Worm (Caenorhabditis elegans) whole organism, L4/young adult: Measurements from ENCODE around the gene dab-1.
A peak's percentile ranks its signal among the peaks of the same experiment; 100 is the strongest.

Experiments
- W03F9.2 ChIP-seq: fragments of 150-350 bp; optimal IDR thresholded peaks from 2 replicates; lab custom pipeline; 2014; ENCODE audit warnings: missing biosample characterization, missing genetic modification characterization
- dao-5 ChIP-seq: sonication (generic microtip); optimal IDR thresholded peaks from 2 replicates; lab custom pipeline; 2016; ENCODE audit warnings: missing genotype, missing genetic modification characterization, moderate library complexity, missing compliant biosample characterization
- him-1 ChIP-seq: sonication (generic microtip); optimal IDR thresholded peaks from 2 replicates; lab custom pipeline; 2016; ENCODE audit warnings: missing genotype, missing genetic modification reagents, missing genetic modification characterization, missing compliant biosample characterization

Gene dab-1

DNA sequence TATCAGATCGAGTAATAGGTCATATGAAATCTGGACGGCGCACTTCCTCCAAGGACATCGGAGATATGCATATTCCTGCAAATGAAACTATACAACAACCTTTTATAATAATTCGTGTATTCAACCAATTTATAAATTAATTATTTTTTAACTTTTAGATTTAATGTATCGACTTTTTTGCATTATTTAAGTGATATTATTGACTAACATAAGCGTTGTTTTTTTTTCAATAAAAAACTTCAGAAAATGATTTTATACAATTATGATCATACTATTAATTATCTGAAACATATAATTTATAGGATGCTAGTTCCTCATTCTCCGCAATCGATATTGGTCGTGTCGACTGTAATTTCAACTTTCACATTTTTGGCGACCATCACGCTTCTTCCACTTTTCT, 18.1 kb upstream of the dab-1 start, which contains the start of gene col-76:
Gene col-76, plus strand, starts transcription at position 301 of the 400 bp plus-strand sequence.
- no peak for TF ChIP-seq dao-5 (tag; lab: Kevin White, UChicago)
- no peak for TF ChIP-seq him-1 (tag; lab: Kevin White, UChicago)
- no peak for TF ChIP-seq W03F9.2

DNA sequence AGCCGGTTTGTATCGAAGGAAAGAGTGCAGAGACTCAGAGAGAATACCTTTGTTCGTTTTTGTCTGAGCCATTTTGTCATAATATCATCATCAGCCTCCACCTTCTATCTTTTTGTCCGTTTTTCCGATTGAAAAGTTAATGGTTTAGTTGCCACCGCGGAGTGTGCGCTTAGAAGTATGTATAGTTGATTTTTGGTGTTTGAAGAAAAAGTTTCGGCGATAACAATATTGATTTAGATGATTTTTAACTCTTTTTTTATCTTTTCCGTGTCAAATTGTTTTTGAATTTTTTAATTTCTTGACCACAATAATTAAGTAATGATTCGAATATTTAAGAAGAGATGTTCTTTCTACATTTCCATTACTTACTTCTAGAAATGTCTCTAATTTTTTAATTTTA, 16.6 kb upstream of the dab-1 start:
- TF ChIP-seq W03F9.2 = no peak

DNA sequence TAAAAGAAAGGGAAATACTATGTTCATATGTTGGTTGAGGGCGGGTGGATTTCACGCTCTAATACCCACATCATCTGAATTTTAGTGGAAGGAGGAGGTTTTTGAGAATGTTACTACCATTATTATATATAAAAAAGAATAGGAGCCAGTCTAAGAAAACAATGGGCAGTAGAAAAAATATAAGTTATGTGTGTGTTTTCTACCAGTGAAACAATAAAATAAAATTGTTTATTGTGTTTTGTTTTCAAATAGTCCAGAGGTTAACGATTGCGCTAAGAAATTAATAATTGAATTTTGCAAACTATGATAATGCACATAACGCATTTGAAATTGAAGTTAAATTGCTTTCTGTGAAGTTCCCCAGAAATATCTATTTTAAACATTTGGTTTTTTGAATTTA, 12.7 kb upstream of the dab-1 start, which contains the start of gene M110.8:
Gene M110.8, minus strand, starts transcription at position 101 of the 400 bp plus-strand sequence.
- TF ChIP-seq him-1 (tag; lab: Kevin White, UChicago) (no peak), dao-5 (tag; lab: Kevin White, UChicago) (no peak), W03F9.2 (no peak)

DNA sequence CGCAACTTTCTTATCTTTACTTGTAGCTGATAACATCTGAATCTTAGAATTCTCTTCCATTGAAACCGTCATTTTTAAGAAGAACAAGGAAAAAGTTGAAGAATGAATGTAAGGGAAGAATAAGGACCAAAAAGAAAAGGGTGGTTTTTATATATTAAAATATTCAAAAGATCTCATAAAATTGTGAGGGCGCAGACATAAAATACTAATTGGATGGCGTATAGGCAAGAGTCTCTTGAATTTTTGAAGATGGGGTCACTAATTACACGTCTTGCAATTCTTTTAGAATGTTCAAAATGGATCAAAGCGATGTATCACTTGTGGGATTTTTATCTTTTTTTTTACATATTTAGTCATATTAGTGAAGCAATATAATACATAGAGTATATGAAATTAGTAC, 9.5 kb upstream of the dab-1 start, which contains the start of gene twk-3:
Gene twk-3, minus strand, starts transcription at position 101 of the 400 bp plus-strand sequence.
- TF ChIP-seq W03F9.2 (no peak), dao-5 (tag; lab: Kevin White, UChicago) (no peak), him-1 (tag; lab: Kevin White, UChicago) (no peak)

DNA sequence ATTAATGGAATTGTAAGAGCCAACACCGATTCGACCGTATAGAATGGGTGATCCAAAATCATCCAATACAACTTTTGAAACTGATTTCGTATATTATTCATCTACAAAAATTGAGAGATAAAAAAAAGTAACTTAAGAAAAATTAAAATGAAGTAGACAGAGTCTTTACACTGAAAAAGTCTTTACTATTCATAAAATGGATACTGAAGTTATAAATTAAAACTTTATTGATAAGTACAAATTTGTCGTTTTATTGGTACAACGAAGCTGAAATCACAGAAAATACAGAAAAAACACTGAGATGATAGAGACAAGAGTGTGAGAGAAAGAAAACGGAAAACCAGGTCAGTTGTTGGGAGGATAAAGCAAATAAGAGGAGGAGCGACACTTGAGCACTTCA, 7.8 kb upstream of the dab-1 start, which contains the start of gene M110.10:
Gene M110.10, minus strand, starts transcription at position 101 of the 400 bp plus-strand sequence.
- TF ChIP-seq him-1 (tag; lab: Kevin White, UChicago) (no peak), dao-5 (tag; lab: Kevin White, UChicago) (no peak), W03F9.2 (no peak)

DNA sequence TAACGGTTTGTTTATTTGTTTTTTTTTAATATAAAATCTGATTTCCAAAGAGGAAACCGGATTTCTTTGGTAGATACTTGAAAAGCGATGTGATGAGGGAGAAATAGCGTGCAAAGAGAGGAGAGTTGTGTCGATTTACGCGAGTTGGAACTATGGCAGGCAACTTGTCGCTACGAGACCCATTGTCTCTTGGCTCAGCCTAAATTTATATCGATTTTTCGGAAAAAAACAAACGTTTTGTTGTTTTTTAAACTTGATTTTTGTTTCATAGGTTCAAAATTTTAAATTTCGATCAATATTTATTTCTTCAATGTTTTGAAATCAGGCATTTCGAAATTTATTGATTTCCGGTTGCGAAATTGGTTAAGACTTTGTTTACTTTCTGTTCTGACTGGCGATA, 5.8 kb upstream of the dab-1 start, which contains the start of gene M110.3:
Gene M110.3, minus strand, starts transcription at position 184 of the 400 bp plus-strand sequence.
- TF ChIP-seq dao-5 (tag; lab: Kevin White, UChicago) = no peak
- peak; percentile 45 for TF ChIP-seq W03F9.2
- no peak for TF ChIP-seq him-1 (tag; lab: Kevin White, UChicago)

DNA sequence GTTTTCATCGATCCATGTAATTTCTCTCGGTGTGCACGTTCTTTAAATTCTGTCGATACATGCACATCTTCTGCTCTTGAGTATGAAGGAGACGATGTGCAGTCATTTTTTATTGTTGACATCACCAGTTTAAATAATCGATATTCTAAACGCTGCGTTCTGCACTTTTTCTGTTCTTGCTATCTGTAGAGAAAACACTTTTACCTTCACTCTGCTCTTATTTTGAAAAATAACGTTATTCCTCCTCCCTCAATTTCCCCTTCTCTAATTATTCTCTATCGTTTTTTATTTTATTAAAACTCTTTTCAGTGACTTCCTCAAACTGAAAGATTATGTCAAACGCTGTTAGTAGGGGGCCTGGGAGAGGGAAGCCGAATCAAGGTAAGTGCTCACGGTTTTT, 5.3 kb upstream of the dab-1 start, which contains the start of gene ifg-1:
Gene ifg-1, plus strand, starts transcription at position 301 of the 400 bp plus-strand sequence.
- TF ChIP-seq W03F9.2 (no peak), him-1 (tag; lab: Kevin White, UChicago) (no peak), dao-5 (tag; lab: Kevin White, UChicago) (no peak)

DNA sequence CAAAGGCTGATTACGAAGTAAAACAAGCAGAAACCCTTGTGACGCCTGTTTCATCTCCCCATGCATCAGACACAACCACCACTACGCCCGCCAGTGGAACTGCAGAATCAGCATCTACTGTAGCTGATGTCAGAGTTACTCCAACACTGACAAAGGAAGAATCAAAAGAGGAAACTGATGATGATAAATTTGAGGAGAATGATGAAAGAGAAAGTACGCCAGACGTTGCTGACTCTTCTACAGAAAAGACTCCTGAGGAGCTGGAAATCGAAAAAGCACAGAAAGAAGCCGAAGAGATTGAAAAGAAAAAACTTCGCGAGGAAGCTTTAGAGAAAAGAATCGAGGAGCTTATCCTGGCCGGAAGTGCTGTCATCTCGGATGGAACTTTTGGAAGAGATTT, 3.9 kb upstream of the dab-1 start:
- no peak for TF ChIP-seq W03F9.2
- no peak for TF ChIP-seq dao-5 (tag; lab: Kevin White, UChicago)
- no peak for TF ChIP-seq him-1 (tag; lab: Kevin White, UChicago)

DNA sequence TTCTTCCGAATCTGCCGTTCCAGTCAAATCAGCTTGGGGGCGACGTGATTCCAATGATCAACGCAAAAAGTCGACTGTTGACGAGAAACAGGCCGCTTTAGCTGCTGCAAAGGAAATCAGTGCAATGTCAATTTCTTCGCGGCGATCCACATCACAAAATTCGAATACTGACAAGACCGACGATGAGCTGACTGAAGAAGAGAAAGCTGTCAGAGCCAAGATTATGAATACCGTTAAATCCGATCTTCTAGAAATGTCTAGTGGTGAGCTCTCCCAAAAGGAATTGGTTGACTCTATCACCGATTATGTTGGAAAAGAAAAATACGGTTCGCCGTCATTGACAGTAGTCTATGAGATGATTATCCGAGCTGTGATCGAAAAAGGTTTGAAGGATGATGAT, 1.9 kb upstream of the dab-1 start:
- no peak for TF ChIP-seq him-1 (tag; lab: Kevin White, UChicago)
- no peak for TF ChIP-seq W03F9.2
- no peak for TF ChIP-seq dao-5 (tag; lab: Kevin White, UChicago)

DNA sequence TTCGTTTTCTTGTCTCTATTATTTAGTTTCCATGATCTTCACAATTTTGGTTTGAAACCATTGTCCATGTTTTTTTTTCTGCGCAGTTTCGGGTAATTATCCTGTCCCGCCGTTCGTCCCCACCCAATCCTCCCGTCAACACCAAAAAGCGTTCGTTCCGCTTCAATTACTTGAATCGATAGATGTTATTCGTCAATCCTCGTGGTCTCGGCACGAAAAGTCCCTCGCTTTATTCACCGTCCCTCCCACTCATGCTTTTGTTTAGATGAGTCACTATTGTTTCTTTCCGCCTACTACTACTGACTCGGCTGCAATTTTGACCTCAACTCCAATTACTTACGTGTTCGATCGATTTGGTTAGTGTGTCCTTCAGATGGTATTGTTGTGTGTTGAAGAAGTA, 1.2 kb downstream of the dab-1 start:
- TF ChIP-seq dao-5 (tag; lab: Kevin White, UChicago) = no peak
- TF ChIP-seq him-1 (tag; lab: Kevin White, UChicago) = no peak
- no peak for TF ChIP-seq W03F9.2

DNA sequence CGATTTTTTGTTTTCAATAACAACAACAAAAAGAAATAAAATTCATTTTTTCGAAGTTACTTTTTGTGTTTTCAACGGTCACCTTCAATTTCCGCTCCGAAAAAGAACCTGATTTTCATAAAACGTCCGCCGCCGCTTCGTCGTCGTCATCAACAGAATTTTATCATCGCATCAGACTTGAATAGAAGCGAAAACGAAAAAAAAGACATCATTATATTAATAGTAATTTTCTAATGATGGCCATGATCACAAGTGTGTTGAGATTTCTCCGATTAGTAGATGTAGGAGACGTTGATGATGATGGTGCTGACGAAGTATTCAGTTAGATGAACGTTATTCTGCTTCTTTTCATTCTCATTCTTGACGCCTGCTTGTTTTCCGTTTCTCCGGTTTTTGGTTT, 1.8 kb downstream of the dab-1 start:
- TF ChIP-seq him-1 (tag; lab: Kevin White, UChicago) = no peak
- TF ChIP-seq dao-5 (tag; lab: Kevin White, UChicago) = no peak
- no peak for TF ChIP-seq W03F9.2

DNA sequence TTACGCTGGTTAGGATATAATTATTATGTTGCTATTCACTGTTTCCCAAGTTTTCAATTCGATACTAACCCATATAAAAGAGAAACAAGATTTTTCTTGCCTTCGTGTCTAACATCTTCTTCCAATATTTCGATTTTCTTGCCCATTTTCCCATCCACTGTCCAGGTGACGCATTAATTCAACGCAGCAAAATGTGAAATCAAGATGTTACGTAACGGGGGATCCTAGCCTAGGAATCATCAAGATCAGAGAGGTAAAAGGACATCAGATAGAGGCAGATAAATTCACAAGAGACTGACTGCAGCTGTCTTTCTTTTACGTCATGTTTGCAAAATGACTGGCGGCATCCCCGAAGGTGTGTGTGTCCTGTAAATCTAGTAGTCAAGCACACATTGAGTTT, 2.4 kb downstream of the dab-1 start:
- TF ChIP-seq him-1 (tag; lab: Kevin White, UChicago) (no peak), W03F9.2 (no peak), dao-5 (tag; lab: Kevin White, UChicago) (no peak)

DNA sequence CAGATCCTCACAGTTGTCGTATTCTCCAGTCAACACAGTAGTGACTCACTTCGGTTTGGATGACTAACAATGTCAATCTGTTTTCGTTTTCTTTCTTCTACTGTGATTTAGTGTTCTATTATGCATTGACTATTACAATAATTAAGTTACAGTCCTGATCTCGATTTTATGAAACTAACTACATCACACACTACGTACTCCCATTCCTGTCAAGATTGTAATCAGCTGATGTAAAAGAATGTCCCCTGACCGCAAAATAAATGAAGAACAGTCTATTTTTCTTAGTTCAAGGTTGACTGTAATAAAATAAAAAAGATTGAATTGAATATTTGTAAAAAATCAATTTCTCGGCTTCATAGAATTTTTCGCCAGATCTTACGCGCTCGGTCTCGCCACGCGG, 3.2 kb downstream of the dab-1 start:
- no peak for TF ChIP-seq him-1 (tag; lab: Kevin White, UChicago)
- TF ChIP-seq W03F9.2 = no peak
- TF ChIP-seq dao-5 (tag; lab: Kevin White, UChicago) = no peak

DNA sequence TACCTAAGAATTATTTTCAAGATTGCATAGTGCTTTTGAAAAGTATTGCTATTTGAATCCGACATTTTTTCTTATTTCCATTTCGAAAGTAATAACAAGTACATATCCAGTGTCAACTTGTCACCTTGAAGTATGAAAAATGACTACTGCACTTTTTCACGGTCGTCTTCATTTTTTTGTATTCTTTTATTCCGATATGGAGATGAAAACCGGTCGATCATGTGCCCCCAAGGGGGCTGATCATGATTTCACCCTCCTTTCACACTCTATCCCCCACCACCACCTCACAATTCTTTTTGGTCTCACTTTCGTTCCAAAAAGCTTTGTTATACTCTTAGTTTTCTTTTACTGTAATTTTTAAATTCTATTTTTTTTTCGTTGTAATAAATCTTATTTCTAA, 3.7 kb downstream of the dab-1 start:
- TF ChIP-seq him-1 (tag; lab: Kevin White, UChicago) = no peak
- no peak for TF ChIP-seq dao-5 (tag; lab: Kevin White, UChicago)
- TF ChIP-seq W03F9.2 = no peak

DNA sequence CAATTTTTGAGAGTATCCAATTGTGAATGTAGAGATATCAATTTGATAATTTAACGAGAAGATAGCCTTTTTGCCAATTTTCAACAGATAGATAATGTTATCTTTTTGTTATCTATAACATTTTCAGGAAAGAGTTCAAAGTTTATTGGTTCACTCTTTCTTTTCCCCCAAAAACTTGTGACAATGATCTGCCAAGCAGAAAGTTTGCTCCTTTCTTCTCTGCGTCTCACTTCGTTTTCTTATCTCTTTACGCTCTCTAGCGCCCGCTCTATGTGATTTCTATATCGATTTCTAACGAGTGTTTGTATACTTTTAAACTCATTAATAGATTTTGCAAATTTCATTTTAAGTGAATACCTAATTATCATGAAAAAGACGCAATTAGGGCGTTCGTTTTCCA, 4.3 kb downstream of the dab-1 start:
- TF ChIP-seq W03F9.2 (no peak), him-1 (tag; lab: Kevin White, UChicago) (no peak), dao-5 (tag; lab: Kevin White, UChicago) (no peak)
